Fruit fly (Drosophila melanogaster): ENCODE results near the gene Hsp23.

dm6 chr3L:9339021-9339420, 42.7 kb upstream of the Hsp23 start:
- TF ChIP-seq spab (GFP tag; optimal IDR thresholded peaks at IDR 0.05) (no peak), Met (GFP tag; optimal IDR thresholded peaks at IDR 0.05) (no peak), Sox102F (GFP tag; optimal IDR thresholded peaks at IDR 0.05) (no peak)
